Worm (Caenorhabditis elegans): ENCODE measurements around the gene C39E9.7.

ce11 chrIV:13095462-13095861, 18.9 kb upstream of the C39E9.7 start, which contains the start of gene rfc-3:
- TF ChIP-seq nfya-1 (tag; optimal IDR thresholded peaks at IDR 0.05) (no peak), pqm-1 (tag; optimal IDR thresholded peaks at IDR 0.05) (no peak), C08G9.2 (tag; optimal IDR thresholded peaks at IDR 0.05) (no peak)

Measured in whole organism, late embryonic.